Worm (Caenorhabditis elegans): ENCODE data around the gene Y37D8A.8.

- TF ChIP-seq ztf-11 (tag; optimal IDR thresholded peaks at IDR 0.05) (peak; percentile 78), nhr-237 (tag; optimal IDR thresholded peaks at IDR 0.05) (peak; percentile 97), lsy-2 (tag; optimal IDR thresholded peaks at IDR 0.05) (peak; percentile 100), elt-1 (tag; optimal IDR thresholded peaks at IDR 0.05; ENCODE audit: borderline replicate concordance, insufficient read depth) (no peak), sem-2 (GFP tag; optimal IDR thresholded peaks at IDR 0.05) (no peak), snpc-4 (tag; optimal IDR thresholded peaks at IDR 0.05) (no peak), lin-13 (tag; optimal IDR thresholded peaks at IDR 0.05) (peak; percentile 99), pha-4 (tag; optimal IDR thresholded peaks at IDR 0.05) (peak; percentile 98), unc-39 (tag; optimal IDR thresholded peaks at IDR 0.05) (no peak), unc-62 (GFP tag; optimal IDR thresholded peaks at IDR 0.05) (peak; percentile 83), mls-2 (tag; optimal IDR thresholded peaks at IDR 0.05) (peak; percentile 89), mep-1 (tag; optimal IDR thresholded peaks at IDR 0.05) (peak; percentile 98)
Observed at ce11 chrIII:12904987-12905541, 40.3 kb downstream of the Y37D8A.8 start, which contains the start of gene cox-5A.

All from whole organism, mixed stage, embryonic.